Fruit fly (Drosophila melanogaster) whole organism, embryonic: ENCODE results near the gene sro.

Experiments
- ATbp ChIP-seq: fragments of 200-800 bp; sonication (Bioruptor generic); optimal IDR thresholded peaks from 2 replicates; lab custom pipeline; 2017; ENCODE audit warnings: missing biosample characterization, mild to moderate bottlenecking, missing genetic modification characterization, missing genetic modification reagents
- Antp ChIP-seq: fragments of 200-800 bp; sonication (Bioruptor generic); optimal IDR thresholded peaks from 3 replicates; lab custom pipeline; 2016; ENCODE audit warnings: missing biosample characterization, missing genetic modification characterization
- CG11456 ChIP-seq: fragments of 200-800 bp; sonication (Bioruptor generic); IDR thresholded peaks from 3 replicates; pipeline ENCODE4 v1.3.6; 2022; ENCODE audit warnings: missing biosample characterization, missing genetic modification characterization
- CG15011 ChIP-seq: fragments of 200-800 bp; sonication (Bioruptor generic); optimal IDR thresholded peaks from 3 replicates; lab custom pipeline; 2018; ENCODE audit warnings: missing biosample characterization, mild to moderate bottlenecking, missing genetic modification characterization
- CG1602 ChIP-seq: fragments of 200-800 bp; sonication (Bioruptor generic); optimal IDR thresholded peaks from 3 replicates; lab custom pipeline; 2016; ENCODE audit warnings: missing biosample characterization, missing genetic modification characterization
- CG43689 ChIP-seq: fragments of 200-800 bp; sonication (Bioruptor generic); IDR thresholded peaks from 2 replicates; pipeline ENCODE4 v1.3.6; 2022; ENCODE audit warnings: missing biosample characterization, missing genetic modification characterization
- CG8765 ChIP-seq: fragments of 200-800 bp; sonication (Bioruptor generic); IDR thresholded peaks from 2 replicates; pipeline ENCODE4 v1.3.6; 2022; ENCODE audit warnings: missing biosample characterization, missing genetic modification characterization
- Jarid2 ChIP-seq: fragments of 200-800 bp; sonication (Bioruptor generic); optimal IDR thresholded peaks from 3 replicates; lab custom pipeline; 2017; ENCODE audit warnings: mild to moderate bottlenecking, missing biosample characterization, missing genetic modification reagents, missing genetic modification characterization
- YL-1 ChIP-seq: fragments of 200-800 bp; sonication (Bioruptor generic); optimal IDR thresholded peaks from 3 replicates; lab custom pipeline; 2017; ENCODE audit warnings: missing biosample characterization, mild to moderate bottlenecking, missing genetic modification characterization
- btn ChIP-seq: fragments of 200-800 bp; sonication (Bioruptor generic); optimal IDR thresholded peaks from 2 replicates; lab custom pipeline; 2016; ENCODE audit warnings: missing biosample characterization, missing genetic modification characterization
- pan ChIP-seq, 4 experiments: fragments of >200 bp in 3 of 4; fragments of 200-800 bp in 1 of 4; sonication (Bioruptor generic) in 1 of 4; optimal IDR thresholded peaks in 3 of 4; IDR thresholded peaks in 1 of 4; 2 replicates each; pipeline versions ENCODE4 v1.3.6 to Lab custom; 2017 to 2022; ENCODE audit warnings: missing biosample characterization in 2 of 4, missing genetic modification characterization in 2 of 4, mixed read lengths in 1 of 4
- sima ChIP-seq: fragments of 200-800 bp; sonication (Bioruptor generic); optimal IDR thresholded peaks from 2 replicates; lab custom pipeline; 2016; ENCODE audit warnings: missing biosample characterization, missing genetic modification characterization
- zfh1 ChIP-seq: fragments of 200-800 bp; sonication (Bioruptor generic); IDR thresholded peaks from 3 replicates; pipeline ENCODE4 v1.3.6; 2022; ENCODE audit warnings: missing biosample characterization, missing genetic modification characterization

DNA sequence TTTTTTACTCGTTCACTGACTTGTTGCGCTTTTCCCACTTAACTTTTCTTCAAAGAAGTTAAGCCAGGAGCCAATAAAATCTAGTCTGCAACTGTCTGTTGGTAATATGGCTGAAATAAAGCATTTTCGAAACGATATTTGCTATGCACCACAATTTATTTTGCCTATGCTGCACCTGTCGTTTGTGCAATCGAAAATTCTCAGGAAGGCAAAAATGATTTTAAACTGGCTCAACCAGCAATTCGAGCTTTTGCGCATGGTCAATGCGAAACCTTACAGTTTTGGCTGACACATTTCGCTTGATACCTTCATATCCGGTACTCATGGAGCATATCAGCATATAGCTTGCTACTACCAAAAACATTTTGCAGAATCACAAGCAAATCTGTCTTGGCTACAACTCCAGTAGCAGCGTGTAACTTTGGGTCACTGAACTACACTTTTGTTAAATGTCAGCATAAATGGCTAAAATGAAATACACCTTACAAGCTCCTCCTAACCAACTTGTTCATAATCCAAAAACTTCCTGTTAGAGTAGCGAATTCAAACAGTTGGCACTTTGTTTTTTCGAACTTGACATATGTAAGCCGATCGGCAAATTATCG, 45.4 kb downstream of the sro start:
- TF ChIP-seq pan (optimal IDR thresholded peaks at IDR 0.05; lab: Kevin White, UChicago), result no peak
- no peak for TF ChIP-seq pan (GFP tag; optimal IDR thresholded peaks at IDR 0.05 in 1 of 2, IDR thresholded peaks at IDR 0.05 in 1 of 2)
- TF ChIP-seq CG11456 (GFP tag; lab: Robert Waterston, UW), result no peak
- TF ChIP-seq YL-1 (GFP tag; lab: Kevin White, UChicago), result no peak
- TF ChIP-seq Antp (GFP tag; lab: Kevin White, UChicago), result no peak
- no peak for TF ChIP-seq Jarid2 (GFP tag; lab: Kevin White, UChicago)
- TF ChIP-seq btn (GFP tag; lab: Kevin White, UChicago), result no peak
- TF ChIP-seq CG1602 (GFP tag; lab: Kevin White, UChicago), result no peak
- TF ChIP-seq CG43689 (GFP tag; lab: Robert Waterston, UW), result no peak
- no peak for TF ChIP-seq ATbp
- TF ChIP-seq CG15011 (GFP tag; lab: Kevin White, UChicago), result no peak
- no peak for TF ChIP-seq zfh1 (GFP tag; lab: Robert Waterston, UW)
- no peak for TF ChIP-seq CG8765 (GFP tag; lab: Robert Waterston, UW)
- no peak for TF ChIP-seq sima (GFP tag; lab: Kevin White, UChicago)
